ENCODE assay signal across 5 fruit fly cellular contexts in genomic region chrX:6295129-6295539, dm6.
TF ChIP-seq lines count a peak whose summit lies in the region.

TSS of gene CG15891 (minus strand) at chrX:6295345.
TSS of gene CG3815 (plus strand) at chrX:6295389.

- peak; percentile 2 for TF ChIP-seq CTCF in whole organism, embryonic (GFP tag; optimal IDR thresholded peaks at IDR 0.05; lab: Kevin White, UChicago)

TF ChIP-seq in whole organism, adult, 20 proteins besides CTCF, POLR2A, EP300 and RAD21:
- TF ChIP-seq CG7045 (GFP tag; optimal IDR thresholded peaks at IDR 0.05; lab: Kevin White, UChicago), result no peak
- peak; percentile 60 for TF ChIP-seq CG14711 (tag; optimal IDR thresholded peaks at IDR 0.05; lab: Kevin White, UChicago)
- TF ChIP-seq CG33017 (tag; optimal IDR thresholded peaks at IDR 0.05; lab: Kevin White, UChicago), result peak; percentile 9
- peak; percentile 69 for TF ChIP-seq CG7101 (tag; optimal IDR thresholded peaks at IDR 0.05; lab: Kevin White, UChicago)
- peak; percentile 73 for TF ChIP-seq bab1 (GFP tag; optimal IDR thresholded peaks at IDR 0.05; lab: Kevin White, UChicago)
- no peak for TF ChIP-seq cnc (optimal IDR thresholded peaks at IDR 0.05; lab: Kevin White, UChicago)
- no peak for TF ChIP-seq Clk (GFP tag; optimal IDR thresholded peaks at IDR 0.05; lab: Kevin White, UChicago)
- TF ChIP-seq Crg-1 (GFP tag; optimal IDR thresholded peaks at IDR 0.05; lab: Kevin White, UChicago), result peak; percentile 38
- TF ChIP-seq CG11617 (GFP tag; optimal IDR thresholded peaks at IDR 0.05; lab: Kevin White, UChicago), result peak; percentile 69
- TF ChIP-seq tj (GFP tag; optimal IDR thresholded peaks at IDR 0.05; lab: Kevin White, UChicago), result peak; percentile 34
- peak; percentile 59 for TF ChIP-seq pad (GFP tag; optimal IDR thresholded peaks at IDR 0.05; lab: Kevin White, UChicago)
- peak; percentile 39 for TF ChIP-seq Mnt (GFP tag; optimal IDR thresholded peaks at IDR 0.05; lab: Kevin White, UChicago)
- peak; percentile 53 for TF ChIP-seq CG1620 (GFP tag; optimal IDR thresholded peaks at IDR 0.05; lab: Kevin White, UChicago)
- TF ChIP-seq kay (GFP tag; lab: Kevin White, UChicago; ENCODE audit: borderline replicate concordance), result no peak
- no peak for TF ChIP-seq CG5204 (GFP tag; optimal IDR thresholded peaks at IDR 0.05; lab: Kevin White, UChicago)
- peak; percentile 21 for TF ChIP-seq CG12768 (GFP tag; optimal IDR thresholded peaks at IDR 0.05; lab: Kevin White, UChicago)
TF ChIP-seq in whole organism, adult: peak in this region for 11.

TF ChIP-seq in whole organism, embryonic, 481 proteins besides CTCF, POLR2A, EP300 and RAD21 (continues in another document):
- TF ChIP-seq NC2β (GFP tag; optimal IDR thresholded peaks at IDR 0.05; lab: Kevin White, UChicago) (no peak), z (GFP tag; IDR thresholded peaks at IDR 0.05; lab: Robert Waterston, UW) (no peak), CG7372 (GFP tag; IDR thresholded peaks at IDR 0.05; lab: Robert Waterston, UW) (peak; percentile 45; the same call in 1 of the 2 replicates), CG30020 (tag; optimal IDR thresholded peaks at IDR 0.05; lab: Kevin White, UChicago) (peak; percentile 66), HmgD (GFP tag; optimal IDR thresholded peaks at IDR 0.05; lab: Kevin White, UChicago) (peak; percentile 3), CG13624 (GFP tag; optimal IDR thresholded peaks at IDR 0.05; lab: Kevin White, UChicago) (peak; percentile 88), CG14965 (GFP tag; optimal IDR thresholded peaks at IDR 0.05; lab: Kevin White, UChicago; ENCODE audit: borderline replicate concordance) (no peak), CG11247 (GFP tag; IDR thresholded peaks at IDR 0.05; lab: Robert Waterston, UW) (no peak), CG3281 (GFP tag; optimal IDR thresholded peaks at IDR 0.05; lab: Kevin White, UChicago) (peak; percentile 68), eyg (GFP tag; optimal IDR thresholded peaks at IDR 0.05; lab: Kevin White, UChicago) (peak; percentile 13), CG11093 (GFP tag; IDR thresholded peaks at IDR 0.05; lab: Robert Waterston, UW) (0 out of 3 replicates have a peak, but pooled peaks have one; percentile 39), peb (GFP tag; IDR thresholded peaks at IDR 0.05; lab: Robert Waterston, UW) (no peak), toy (GFP tag; IDR thresholded peaks at IDR 0.05; lab: Robert Waterston, UW) (no peak), lmd (GFP tag; IDR thresholded peaks at IDR 0.05; lab: Robert Waterston, UW) (peak; percentile 71), NfI (GFP tag; optimal IDR thresholded peaks at IDR 0.05; lab: Kevin White, UChicago) (peak; percentile 61), CG4282 (GFP tag; optimal IDR thresholded peaks at IDR 0.05; lab: Kevin White, UChicago) (no peak), Awh (GFP tag; IDR thresholded peaks at IDR 0.05; lab: Robert Waterston, UW) (no peak), CG17568 (GFP tag; optimal IDR thresholded peaks at IDR 0.05; lab: Kevin White, UChicago) (no peak), slp2 (GFP tag; optimal IDR thresholded peaks at IDR 0.05; lab: Kevin White, UChicago) (peak; percentile 16)

TF ChIP-seq in whole organism, prepupa, 60 proteins besides CTCF, POLR2A, EP300 and RAD21 (continues in another document):
- TF ChIP-seq lz (GFP tag; optimal IDR thresholded peaks at IDR 0.05; lab: Kevin White, UChicago) (peak; percentile 53), CG6163 (GFP tag; IDR thresholded peaks at IDR 0.05; lab: Robert Waterston, UW) (0 out of 3 replicates have a peak, but pooled peaks have one; percentile 52), CG15336 (GFP tag; IDR thresholded peaks at IDR 0.05; lab: Robert Waterston, UW) (peak; percentile 27; the same call in 1 of the 2 replicates), CG9139 (GFP tag; optimal IDR thresholded peaks at IDR 0.05; lab: Kevin White, UChicago) (no peak), Blimp-1 (GFP tag; optimal IDR thresholded peaks at IDR 0.05; lab: Kevin White, UChicago) (no peak), CG8319 (GFP tag; optimal IDR thresholded peaks at IDR 0.05; lab: Kevin White, UChicago) (no peak), topi (GFP tag; optimal IDR thresholded peaks at IDR 0.05; lab: Kevin White, UChicago) (peak; percentile 55), CG11902 (GFP tag; optimal IDR thresholded peaks at IDR 0.05; lab: Kevin White, UChicago) (no peak), CG34406 (GFP tag; optimal IDR thresholded peaks at IDR 0.05; lab: Kevin White, UChicago) (no peak), CG10631 (GFP tag; optimal IDR thresholded peaks at IDR 0.05; lab: Kevin White, UChicago) (no peak), Sox14 (GFP tag; optimal IDR thresholded peaks at IDR 0.05; lab: Kevin White, UChicago) (peak; percentile 70), CG3032 (tag; optimal IDR thresholded peaks at IDR 0.05; lab: Kevin White, UChicago) (peak; percentile 59), esn (GFP tag; optimal IDR thresholded peaks at IDR 0.05; lab: Kevin White, UChicago) (peak; percentile 60), CG7368 (GFP tag; optimal IDR thresholded peaks at IDR 0.05; lab: Kevin White, UChicago) (no peak), CG3919 (GFP tag; optimal IDR thresholded peaks at IDR 0.05; lab: Kevin White, UChicago) (no peak), Lpt (GFP tag; optimal IDR thresholded peaks at IDR 0.05; lab: Kevin White, UChicago) (no peak), Ets96B (tag; optimal IDR thresholded peaks at IDR 0.05; lab: Kevin White, UChicago) (peak; percentile 35), eg (GFP tag; IDR thresholded peaks at IDR 0.05; lab: Robert Waterston, UW) (peak; percentile 58; the same call in 1 of the 3 replicates), Sox15 (GFP tag; optimal IDR thresholded peaks at IDR 0.05; lab: Kevin White, UChicago) (peak; percentile 39)

TF ChIP-seq in whole organism, pupa, 21 proteins besides CTCF, POLR2A, EP300 and RAD21:
- TF ChIP-seq D1 (tag; optimal IDR thresholded peaks at IDR 0.05; lab: Kevin White, UChicago), result no peak
- TF ChIP-seq CG15710 (tag; optimal IDR thresholded peaks at IDR 0.05; lab: Kevin White, UChicago), result peak; percentile 53
- TF ChIP-seq CG12605 (GFP tag; IDR thresholded peaks at IDR 0.05; lab: Robert Waterston, UW), result no peak
- peak; percentile 14 for TF ChIP-seq CG9948 (tag; optimal IDR thresholded peaks at IDR 0.05; lab: Kevin White, UChicago)
- TF ChIP-seq fd96Ca (GFP tag; IDR thresholded peaks at IDR 0.05; lab: Robert Waterston, UW), result peak; percentile 33; the same call in 1 of the 3 replicates
- TF ChIP-seq Snoo (tag; optimal IDR thresholded peaks at IDR 0.05; lab: Kevin White, UChicago), result peak; percentile 57
- TF ChIP-seq Ets98B (GFP tag; IDR thresholded peaks at IDR 0.05; lab: Robert Waterston, UW), result no peak
- TF ChIP-seq rn (GFP tag; IDR thresholded peaks at IDR 0.05; lab: Robert Waterston, UW), result no peak
- TF ChIP-seq CG8159 (tag; optimal IDR thresholded peaks at IDR 0.05; lab: Kevin White, UChicago), result no peak
- TF ChIP-seq CG8301 (tag; optimal IDR thresholded peaks at IDR 0.05; lab: Kevin White, UChicago), result no peak
- peak; percentile 19 for TF ChIP-seq CG17806 (tag; optimal IDR thresholded peaks at IDR 0.05; lab: Kevin White, UChicago)
- no peak for TF ChIP-seq Pif1B (GFP tag; optimal IDR thresholded peaks at IDR 0.05; lab: Kevin White, UChicago)

TF ChIP-seq in whole organism, wandering third instar larva, 38 proteins besides CTCF, POLR2A, EP300 and RAD21:
- TF ChIP-seq HLH106 (tag; optimal IDR thresholded peaks at IDR 0.05; lab: Kevin White, UChicago), result peak; percentile 77
- peak; percentile 57 for TF ChIP-seq h (GFP tag; optimal IDR thresholded peaks at IDR 0.05; lab: Kevin White, UChicago)
- peak; percentile 31 for TF ChIP-seq psq (GFP tag; optimal IDR thresholded peaks at IDR 0.05; lab: Kevin White, UChicago)
- peak; percentile 49 for TF ChIP-seq CG9705 (GFP tag; optimal IDR thresholded peaks at IDR 0.05; lab: Kevin White, UChicago)
- no peak for TF ChIP-seq Dif (GFP tag; optimal IDR thresholded peaks at IDR 0.05; lab: Kevin White, UChicago; ENCODE audit: partially characterized antibody)
- peak; percentile 22 for TF ChIP-seq ey (GFP tag; optimal IDR thresholded peaks at IDR 0.05; lab: Kevin White, UChicago)
- TF ChIP-seq Myc (optimal IDR thresholded peaks at IDR 0.05; lab: Kevin White, UChicago), result peak; percentile 99
- TF ChIP-seq usp (GFP tag; optimal IDR thresholded peaks at IDR 0.05; lab: Kevin White, UChicago), result no peak
- TF ChIP-seq foxo (GFP tag; optimal IDR thresholded peaks at IDR 0.05; lab: Kevin White, UChicago), result peak in 1 of 2 experiments; percentile 63
- peak; percentile 71 for TF ChIP-seq Sp1 (GFP tag; optimal IDR thresholded peaks at IDR 0.05; lab: Kevin White, UChicago)
- TF ChIP-seq rgr (GFP tag; optimal IDR thresholded peaks at IDR 0.05; lab: Kevin White, UChicago), result peak; percentile 51
- TF ChIP-seq Rel (GFP tag; optimal IDR thresholded peaks at IDR 0.05; lab: Kevin White, UChicago), result no peak
- peak; percentile 43 for TF ChIP-seq Rel (tag; optimal IDR thresholded peaks at IDR 0.05; lab: Kevin White, UChicago)
- TF ChIP-seq OdsH (GFP tag; optimal IDR thresholded peaks at IDR 0.05; lab: Kevin White, UChicago), result no peak
